Fruit fly (Drosophila melanogaster) S2 (cell line): Measurements from ENCODE around the gene rho-6.

Source experiments
- CG8478 ChIP-seq: fragments of >200 bp; optimal IDR thresholded peaks from 2 replicates; lab custom pipeline; 2018
- CTCF ChIP-seq, 2 experiments: fragments of >200 bp; optimal IDR thresholded peaks; 2 replicates each; lab custom pipeline; 2018

DNA sequence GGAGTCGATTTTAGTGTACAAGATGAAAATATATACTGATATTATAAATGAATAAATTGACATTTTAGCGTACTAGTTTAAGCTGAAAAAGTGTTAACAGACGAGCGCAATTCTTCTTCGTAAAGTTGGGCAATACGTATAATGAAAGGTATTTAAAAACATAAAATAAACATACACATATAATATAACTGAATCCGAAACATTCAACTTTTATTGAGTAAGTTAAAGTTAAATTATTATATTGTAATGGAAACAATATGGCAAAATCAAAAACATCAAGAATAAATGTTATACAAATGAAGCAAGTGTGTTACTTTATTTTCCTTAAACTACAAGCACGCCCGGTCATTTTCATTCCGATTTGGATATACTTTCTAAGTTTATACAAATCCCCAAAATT lies 37.0 kb upstream of the rho-6 start, which contains the start of gene CG17217:
- TF ChIP-seq CG8478: no peak
- no peak for TF ChIP-seq CTCF (optimal IDR thresholded peaks at IDR 0.05; lab: Kevin White, UChicago)
